Fruit fly (Drosophila melanogaster): ENCODE results near the gene nab.

nab gene

DNA sequence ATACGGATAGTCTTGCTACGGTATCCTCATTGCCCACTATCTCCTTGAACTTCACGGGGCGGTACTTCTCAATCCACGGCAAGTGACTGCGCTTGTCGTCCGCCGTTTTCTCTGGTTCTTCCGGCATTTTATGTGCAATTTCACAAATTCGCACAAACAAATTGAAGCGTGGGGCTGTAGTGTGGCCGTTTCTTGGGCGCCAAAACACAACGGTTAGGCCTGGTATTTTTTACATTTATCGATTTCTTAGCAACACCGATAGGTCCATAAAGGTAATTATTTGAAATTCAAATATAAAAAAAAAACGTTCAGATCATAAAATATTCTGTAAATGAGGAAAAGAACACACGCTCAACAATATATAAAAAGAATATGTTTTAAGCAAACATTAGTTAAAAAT, 24.9 kb downstream of the nab start, which contains the start of gene RfC4 (continued):
- TF ChIP-seq CG9797 (GFP tag; optimal IDR thresholded peaks at IDR 0.05) (peak; percentile 72), ssp (GFP tag; IDR thresholded peaks at IDR 0.05) (no peak), CG6683 (GFP tag; optimal IDR thresholded peaks at IDR 0.05) (no peak), jing (GFP tag; optimal IDR thresholded peaks at IDR 0.05) (no peak), gfzf (GFP tag; optimal IDR thresholded peaks at IDR 0.05) (peak; percentile 69), Eip74EF (GFP tag; optimal IDR thresholded peaks at IDR 0.05) (no peak), Deaf1 (tag; optimal IDR thresholded peaks at IDR 0.05) (no peak), CG10267 (tag; optimal IDR thresholded peaks at IDR 0.05) (no peak), Side (GFP tag; optimal IDR thresholded peaks at IDR 0.05) (no peak), CG30403 (GFP tag; optimal IDR thresholded peaks at IDR 0.05) (no peak), Dad (GFP tag; optimal IDR thresholded peaks at IDR 0.05) (no peak), kah (GFP tag; optimal IDR thresholded peaks at IDR 0.05) (no peak), Gsc (GFP tag; IDR thresholded peaks at IDR 0.05) (no peak)

DNA sequence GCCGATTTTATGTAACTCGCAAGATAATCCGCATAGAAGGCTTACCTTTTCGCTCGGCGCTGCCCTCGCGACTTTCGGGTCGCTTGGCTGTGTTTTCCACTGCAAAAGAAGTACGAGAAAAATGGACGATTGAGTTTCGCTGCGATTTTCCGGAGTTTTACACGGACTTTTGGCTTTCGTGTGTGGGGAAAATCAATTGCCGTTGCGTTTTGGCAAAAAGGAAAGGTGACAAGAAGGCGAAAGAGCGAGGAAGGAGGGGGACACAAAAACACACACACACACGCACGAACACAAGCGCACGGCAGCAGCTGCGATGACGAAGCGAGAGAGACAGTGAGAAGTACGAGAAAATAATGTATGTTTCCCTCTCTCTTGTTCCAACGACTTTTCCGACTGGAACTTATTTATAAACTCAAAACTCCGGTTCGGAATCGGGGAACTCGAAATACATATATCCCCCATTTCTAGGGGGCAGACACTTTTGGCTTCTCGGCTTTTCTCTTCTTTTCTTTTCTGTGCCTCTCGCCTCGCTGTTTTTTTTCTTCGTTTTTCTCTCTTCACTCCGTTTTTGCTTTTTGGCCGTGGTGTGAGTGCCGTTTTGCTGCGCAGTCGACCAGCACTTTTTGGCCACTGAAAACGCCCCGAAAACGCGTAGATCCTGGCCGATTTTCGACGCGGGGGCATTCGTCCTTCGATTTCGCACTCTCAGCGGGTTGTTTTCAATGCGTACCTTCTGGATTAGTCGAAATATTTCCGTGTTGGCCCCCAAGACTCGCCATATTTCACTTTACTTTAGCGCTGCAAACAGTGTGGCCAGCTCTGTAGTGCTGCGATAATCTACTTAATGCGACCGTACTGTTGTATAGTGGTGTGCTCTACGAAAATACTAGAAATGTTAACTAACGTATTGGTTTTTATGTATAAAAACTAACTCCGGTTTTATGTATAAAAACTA, 26.7 kb downstream of the nab start, which contains the start of gene ens:
Gene ens (minus strand): TSS at position 827 of the 955 bp plus-strand sequence.
- peak; percentile 21; the same call in 1 of the 2 replicates for TF ChIP-seq Adf1 (GFP tag; IDR thresholded peaks at IDR 0.05)
- TF ChIP-seq CG10147 (GFP tag; optimal IDR thresholded peaks at IDR 0.05) = no peak
- TF ChIP-seq sqz (GFP tag; optimal IDR thresholded peaks at IDR 0.05) = peak; percentile 79
- TF ChIP-seq ERR (GFP tag; optimal IDR thresholded peaks at IDR 0.05) = no peak
- TF ChIP-seq Myb (GFP tag; optimal IDR thresholded peaks at IDR 0.05) = peak; percentile 65
- no peak for TF ChIP-seq CG33557 (GFP tag; optimal IDR thresholded peaks at IDR 0.05)
- TF ChIP-seq BEAF-32 (GFP tag; optimal IDR thresholded peaks at IDR 0.05) = peak; percentile 52
- peak; percentile 37 for TF ChIP-seq CG10543 (GFP tag; optimal IDR thresholded peaks at IDR 0.05)
- TF ChIP-seq tgo (GFP tag; IDR thresholded peaks at IDR 0.05) = no peak
- TF ChIP-seq MBD-R2 (GFP tag; IDR thresholded peaks at IDR 0.05) = peak; percentile 47
- TF ChIP-seq CG9609 (GFP tag; optimal IDR thresholded peaks at IDR 0.05) = no peak
- no peak for TF ChIP-seq CkIIα-i1 (GFP tag; IDR thresholded peaks at IDR 0.05)
- TF ChIP-seq CG3163 (GFP tag; optimal IDR thresholded peaks at IDR 0.05) = peak; percentile 46
- peak in 1 of 2 experiments; percentile 51 for TF ChIP-seq Pdp1 (GFP tag; optimal IDR thresholded peaks at IDR 0.05)
- no peak for TF ChIP-seq Taf1 (GFP tag; IDR thresholded peaks at IDR 0.05)
- TF ChIP-seq bbx (GFP tag; IDR thresholded peaks at IDR 0.05; ENCODE audit: partially characterized antibody) = 0 out of 2 replicates have a peak, but pooled peaks have one; percentile 32
- TF ChIP-seq Deaf1 (tag; optimal IDR thresholded peaks at IDR 0.05) = no peak
- TF ChIP-seq Rx (GFP tag; IDR thresholded peaks at IDR 0.05) = no peak
- no peak for TF ChIP-seq Scr (GFP tag; IDR thresholded peaks at IDR 0.05; ENCODE audit: partially characterized antibody)
- no peak for TF ChIP-seq sima (GFP tag; optimal IDR thresholded peaks at IDR 0.05)
- peak; percentile 66 for TF ChIP-seq nom (GFP tag; optimal IDR thresholded peaks at IDR 0.05)
- TF ChIP-seq CG11504 (tag; optimal IDR thresholded peaks at IDR 0.05) = no peak
- peak; percentile 78 for TF ChIP-seq YL-1 (GFP tag; optimal IDR thresholded peaks at IDR 0.05)
- TF ChIP-seq PHDP (tag; optimal IDR thresholded peaks at IDR 0.05) = peak; percentile 28
- no peak for TF ChIP-seq NC2α (GFP tag; optimal IDR thresholded peaks at IDR 0.05)
- peak; percentile 44 for TF ChIP-seq CG15514 (GFP tag; optimal IDR thresholded peaks at IDR 0.05)
- TF ChIP-seq disco-r (GFP tag; optimal IDR thresholded peaks at IDR 0.05) = no peak
- TF ChIP-seq CG12659 (GFP tag; optimal IDR thresholded peaks at IDR 0.05) = peak; percentile 56
- no peak for TF ChIP-seq ham (GFP tag; IDR thresholded peaks at IDR 0.05)
- TF ChIP-seq tio (GFP tag; optimal IDR thresholded peaks at IDR 0.05) = no peak
- TF ChIP-seq Opbp (GFP tag; IDR thresholded peaks at IDR 0.05; ENCODE audit: partially characterized antibody) = 0 out of 3 replicates have a peak, but pooled peaks have one; percentile 52
- TF ChIP-seq CG3726 (GFP tag; IDR thresholded peaks at IDR 0.05) = no peak
- TF ChIP-seq crol (GFP tag; IDR thresholded peaks at IDR 0.05) = peak; percentile 77
- TF ChIP-seq NK7.1 (GFP tag; optimal IDR thresholded peaks at IDR 0.05) = no peak
- peak; percentile 21 for TF ChIP-seq BtbVII (GFP tag; optimal IDR thresholded peaks at IDR 0.05)

Data from whole organism, embryonic.